Worm (Caenorhabditis elegans): ENCODE measurements around the gene scl-27.

ce11 chrV:384511-384910, 15.3 kb upstream of the scl-27 start:
- no peak for TF ChIP-seq unc-120 (tag; optimal IDR thresholded peaks at IDR 0.05; ENCODE audit: poor library complexity, severe bottlenecking)
- TF ChIP-seq ceh-39 (tag; optimal IDR thresholded peaks at IDR 0.05) = no peak
- TF ChIP-seq pha-4 (tag; optimal IDR thresholded peaks at IDR 0.05) = no peak
- TF ChIP-seq elt-1 (tag; optimal IDR thresholded peaks at IDR 0.05; ENCODE audit: borderline replicate concordance, insufficient read depth) = no peak
- no peak for TF ChIP-seq nhr-237 (tag; optimal IDR thresholded peaks at IDR 0.05)
- TF ChIP-seq mab-5 (tag; optimal IDR thresholded peaks at IDR 0.05) = no peak
- TF ChIP-seq blmp-1 (tag; optimal IDR thresholded peaks at IDR 0.05) = no peak

Data from whole organism, mixed stage, embryonic.